Worm (Caenorhabditis elegans): ENCODE measurements around the gene plpp-1.1.

- TF ChIP-seq nhr-129 (tag; optimal IDR thresholded peaks at IDR 0.05) = no peak
- TF ChIP-seq lsy-2 (tag; optimal IDR thresholded peaks at IDR 0.05) = no peak
- TF ChIP-seq ama-1 (optimal IDR thresholded peaks at IDR 0.05) = no peak
- no peak for TF ChIP-seq ztf-4 (tag; optimal IDR thresholded peaks at IDR 0.05)
- no peak for TF ChIP-seq nhr-12 (tag; optimal IDR thresholded peaks at IDR 0.05)
- TF ChIP-seq unc-39 (tag; optimal IDR thresholded peaks at IDR 0.05) = no peak
- TF ChIP-seq ceh-82 (tag; optimal IDR thresholded peaks at IDR 0.05) = no peak
- TF ChIP-seq egl-27 (tag; optimal IDR thresholded peaks at IDR 0.05) = no peak
- no peak for TF ChIP-seq skn-1 (tag; optimal IDR thresholded peaks at IDR 0.05)
- TF ChIP-seq lin-13 (GFP tag; optimal IDR thresholded peaks at IDR 0.05) = no peak
- TF ChIP-seq alr-1 (tag; optimal IDR thresholded peaks at IDR 0.05) = no peak
Measured at ce11 chrII:3954018-3954417, 26.2 kb upstream of the plpp-1.1 start.
